Worm (Caenorhabditis elegans) whole organism, midembryonic: ENCODE data around the gene npr-39.

Experiments used
- klf-2 ChIP-seq: fragments of 200-800 bp; sonication (Bioruptor generic); conservative IDR thresholded peaks from 2 replicates; pipeline ENCODE4 v1.3.6; 2022; ENCODE audit warnings: missing genetic modification reagents, missing genetic modification characterization, missing compliant biosample characterization
- ref-1 ChIP-seq: fragments of 200-800 bp; sonication (Bioruptor generic); conservative IDR thresholded peaks from 2 replicates; pipeline ENCODE4 v1.3.6; 2022; ENCODE audit warnings: missing genetic modification reagents, missing genetic modification characterization, missing compliant biosample characterization

DNA sequence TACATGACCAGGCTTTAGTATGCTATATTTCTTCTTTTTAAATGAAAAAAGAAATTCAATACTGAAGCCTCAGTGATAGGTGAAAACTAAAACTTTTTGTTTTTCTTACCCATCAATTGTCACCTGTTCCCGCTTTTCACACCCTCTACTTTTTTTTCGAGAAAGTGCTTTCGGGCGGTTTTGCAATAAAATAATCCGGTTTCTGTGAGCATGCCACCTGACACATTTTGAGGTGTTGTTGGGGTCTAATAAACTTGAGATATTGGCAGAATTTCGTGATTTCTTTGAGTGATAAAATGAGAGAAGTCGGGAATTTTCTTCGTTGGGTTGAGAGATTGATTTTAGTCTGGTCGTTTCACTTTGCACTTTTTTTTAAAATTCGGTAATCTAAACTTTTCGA, 6.8 kb upstream of the npr-39 start:
- no peak for TF ChIP-seq klf-2 (GFP tag; lab: Robert Waterston, UW)
- TF ChIP-seq ref-1 (GFP tag; lab: Robert Waterston, UW): no peak
